Worm (Caenorhabditis elegans) whole organism, late embryonic: Measurements from ENCODE around the gene K07B1.7.

Source experiments
- C08G9.2 ChIP-seq: sonication (generic microtip); optimal IDR thresholded peaks from 2 replicates; lab custom pipeline; 2016; ENCODE audit warnings: mild to moderate bottlenecking, missing genetic modification characterization, moderate library complexity, missing compliant biosample characterization
- F13H6.1 ChIP-seq: sonication (generic microtip); optimal IDR thresholded peaks from 2 replicates; lab custom pipeline; 2016; ENCODE audit warnings: missing genetic modification characterization, missing compliant biosample characterization

DNA sequence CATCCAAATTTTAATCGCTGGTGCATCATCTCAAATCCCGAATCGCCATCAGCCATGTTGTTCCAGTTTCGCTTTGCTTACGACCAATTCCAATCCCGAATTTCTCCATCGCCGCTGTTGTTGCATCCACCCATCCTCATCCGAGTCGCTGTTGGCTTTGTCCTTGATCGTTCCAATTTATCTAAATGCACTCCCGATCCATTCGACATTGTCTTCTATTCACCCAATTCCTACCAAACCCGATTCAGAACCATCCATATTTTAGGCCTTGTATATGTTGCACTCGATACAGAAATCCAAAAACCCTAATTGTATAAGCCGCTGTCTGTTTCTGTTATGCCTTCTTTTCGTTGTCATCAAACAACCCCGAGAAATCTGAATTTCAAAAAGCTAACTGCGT lies 6.4 kb downstream of the K07B1.7 start:
- no peak for TF ChIP-seq F13H6.1
- no peak for TF ChIP-seq C08G9.2 (tag; lab: Kevin White, UChicago)
